Fruit fly (Drosophila melanogaster) whole organism, embryonic: Measurements from ENCODE around the gene VhaAC45RP.

Experiments
- Blimp-1 ChIP-seq: fragments of 200-800 bp; sonication (Bioruptor generic); optimal IDR thresholded peaks from 3 replicates; lab custom pipeline; 2018; ENCODE audit warnings: missing biosample characterization, missing genetic modification characterization, mild to moderate bottlenecking, moderate library complexity, missing genetic modification reagents
- CG1024 ChIP-seq: fragments of 200-800 bp; sonication (Bioruptor generic); IDR thresholded peaks from 2 replicates; pipeline ENCODE4 v1.3.6; 2022; ENCODE audit warnings: missing biosample characterization, missing genetic modification characterization
- CG10431 ChIP-seq: fragments of 200-800 bp; sonication (Bioruptor generic); optimal IDR thresholded peaks from 3 replicates; lab custom pipeline; 2018; ENCODE audit warnings: missing biosample characterization, mild to moderate bottlenecking, missing genetic modification characterization
- CG10543 ChIP-seq: fragments of 200-800 bp; sonication (Bioruptor generic); optimal IDR thresholded peaks from 3 replicates; lab custom pipeline; 2017; ENCODE audit warnings: missing biosample characterization, mild to moderate bottlenecking, missing genetic modification characterization, moderate library complexity
- CG12219 ChIP-seq: fragments of 200-800 bp; sonication (Bioruptor generic); optimal IDR thresholded peaks from 3 replicates; lab custom pipeline; 2018; ENCODE audit warnings: missing biosample characterization, mild to moderate bottlenecking, missing genetic modification characterization
- CG12659 ChIP-seq: fragments of 200-800 bp; sonication (Bioruptor generic); optimal IDR thresholded peaks from 3 replicates; lab custom pipeline; 2017; ENCODE audit warnings: mild to moderate bottlenecking, missing biosample characterization, missing genetic modification reagents, missing genetic modification characterization
- CG12769 ChIP-seq: fragments of 200-800 bp; sonication (Bioruptor generic); optimal IDR thresholded peaks from 2 replicates; lab custom pipeline; 2019; ENCODE audit warnings: missing biosample characterization, mild to moderate bottlenecking, missing genetic modification characterization, moderate library complexity
- CG14965 ChIP-seq: fragments of 200-800 bp; sonication (Bioruptor generic); optimal IDR thresholded peaks from 2 replicates; lab custom pipeline; 2016; ENCODE audit warnings: missing biosample characterization, missing genetic modification characterization, borderline replicate concordance
- CG15514 ChIP-seq: fragments of 200-800 bp; sonication (Bioruptor generic); optimal IDR thresholded peaks from 3 replicates; lab custom pipeline; 2017; ENCODE audit warnings: missing biosample characterization, missing genetic modification characterization, mild to moderate bottlenecking, moderate library complexity, missing genetic modification reagents
- CG16779 ChIP-seq: fragments of 200-800 bp; sonication (Bioruptor generic); IDR thresholded peaks from 2 replicates; pipeline ENCODE4 v1.3.6; 2022; ENCODE audit warnings: missing biosample characterization, missing genetic modification characterization
- CG16815 ChIP-seq: fragments of 200-800 bp; sonication (Bioruptor generic); optimal IDR thresholded peaks from 3 replicates; lab custom pipeline; 2017; ENCODE audit warnings: missing biosample characterization, mild to moderate bottlenecking, missing genetic modification characterization
- CG17912 ChIP-seq: fragments of 200-800 bp; sonication (Bioruptor generic); optimal IDR thresholded peaks from 2 replicates; lab custom pipeline; 2018; ENCODE audit warnings: missing biosample characterization, mild to moderate bottlenecking, missing genetic modification characterization
- CG18764 ChIP-seq: fragments of 200-800 bp; sonication (Bioruptor generic); optimal IDR thresholded peaks from 3 replicates; lab custom pipeline; 2016; ENCODE audit warnings: missing biosample characterization, missing genetic modification characterization
- CG2120 ChIP-seq: fragments of 200-800 bp; sonication (Bioruptor generic); optimal IDR thresholded peaks from 3 replicates; lab custom pipeline; 2016; ENCODE audit warnings: missing biosample characterization, missing genetic modification characterization
- CG2712 ChIP-seq: fragments of 200-800 bp; optimal IDR thresholded peaks from 3 replicates; lab custom pipeline; 2019; ENCODE audit warnings: missing biosample characterization, mild to moderate bottlenecking, missing genetic modification characterization, moderate library complexity
- CG2889 ChIP-seq: fragments of 200-800 bp; sonication (Bioruptor generic); IDR thresholded peaks from 3 replicates; pipeline ENCODE4 v1.3.6; 2022; ENCODE audit warnings: missing biosample characterization, missing genetic modification characterization
- CG30431 ChIP-seq: fragments of 200-800 bp; sonication (Bioruptor generic); optimal IDR thresholded peaks from 2 replicates; lab custom pipeline; 2017; ENCODE audit warnings: missing biosample characterization, missing genetic modification characterization
- CG4424 ChIP-seq: fragments of 200-800 bp; sonication (Bioruptor generic); optimal IDR thresholded peaks from 3 replicates; lab custom pipeline; 2016; ENCODE audit warnings: missing biosample characterization, missing genetic modification characterization
- CG7372 ChIP-seq: fragments of 200-800 bp; sonication (Bioruptor generic); IDR thresholded peaks from 2 replicates; pipeline ENCODE4 v1.3.6; 2022; ENCODE audit warnings: missing biosample characterization, missing genetic modification characterization
- CG8388 ChIP-seq: fragments of 200-800 bp; sonication (Bioruptor generic); optimal IDR thresholded peaks from 2 replicates; lab custom pipeline; 2019; ENCODE audit warnings: missing biosample characterization, mild to moderate bottlenecking, missing genetic modification characterization, moderate library complexity
- CG8765 ChIP-seq: fragments of 200-800 bp; sonication (Bioruptor generic); IDR thresholded peaks from 2 replicates; pipeline ENCODE4 v1.3.6; 2022; ENCODE audit warnings: missing biosample characterization, missing genetic modification characterization
- CG9215 ChIP-seq: fragments of 200-800 bp; sonication (Bioruptor generic); IDR thresholded peaks from 2 replicates; pipeline ENCODE4 v1.3.6; 2022; ENCODE audit warnings: missing biosample characterization, missing genetic modification characterization
- CG9876 ChIP-seq: fragments of 200-800 bp; sonication (Bioruptor generic); optimal IDR thresholded peaks from 2 replicates; lab custom pipeline; 2016; ENCODE audit warnings: missing biosample characterization, missing genetic modification characterization
- CkIIα-i1 ChIP-seq: fragments of 200-800 bp; sonication (Bioruptor generic); IDR thresholded peaks from 2 replicates; pipeline ENCODE4 v1.3.6; 2022; ENCODE audit warnings: missing biosample characterization, missing genetic modification characterization
- D19A ChIP-seq: fragments of 200-800 bp; optimal IDR thresholded peaks from 3 replicates; lab custom pipeline; 2019; ENCODE audit warnings: missing biosample characterization, mild to moderate bottlenecking, missing genetic modification characterization, moderate library complexity
- Dref ChIP-seq: fragments of 200-800 bp; sonication (Bioruptor generic); IDR thresholded peaks from 2 replicates; pipeline ENCODE4 v1.3.6; 2022; ENCODE audit warnings: missing biosample characterization, missing genetic modification characterization
- Hr51 ChIP-seq, 2 experiments: fragments of 200-800 bp; sonication (Bioruptor generic); optimal IDR thresholded peaks; 2 replicates in 1 of 2; 3 replicates in 1 of 2; lab custom pipeline; 2016 to 2018; ENCODE audit warnings: missing biosample characterization in 2 of 2, missing genetic modification characterization in 2 of 2, mild to moderate bottlenecking in 1 of 2, moderate library complexity in 1 of 2
- MESR4 ChIP-seq: fragments of 200-800 bp; sonication (Bioruptor generic); optimal IDR thresholded peaks from 2 replicates; lab custom pipeline; 2018; ENCODE audit warnings: missing biosample characterization, mild to moderate bottlenecking, missing genetic modification characterization, moderate library complexity
- Nf-YA ChIP-seq: fragments of 200-800 bp; sonication (Bioruptor generic); IDR thresholded peaks from 2 replicates; pipeline ENCODE4 v1.3.6; 2022; ENCODE audit warnings: missing biosample characterization, missing genetic modification characterization
- Nf-YB ChIP-seq: fragments of 200-800 bp; sonication (Bioruptor generic); optimal IDR thresholded peaks from 3 replicates; lab custom pipeline; 2019; ENCODE audit warnings: missing biosample characterization, mild to moderate bottlenecking, missing genetic modification characterization, moderate library complexity
- Optix ChIP-seq: fragments of 200-800 bp; sonication (Bioruptor generic); IDR thresholded peaks from 3 replicates; pipeline ENCODE4 v1.3.6; 2022; ENCODE audit warnings: missing biosample characterization, missing genetic modification characterization
- abd-A ChIP-seq: fragments of 200-800 bp; sonication (Bioruptor generic); optimal IDR thresholded peaks from 3 replicates; lab custom pipeline; 2019; ENCODE audit warnings: missing biosample characterization, mild to moderate bottlenecking, missing genetic modification characterization, moderate library complexity
- bigmax ChIP-seq: fragments of 200-800 bp; sonication (Bioruptor generic); optimal IDR thresholded peaks from 2 replicates; lab custom pipeline; 2018; ENCODE audit warnings: missing biosample characterization, mild to moderate bottlenecking, missing genetic modification characterization
- cas ChIP-seq: fragments of 200-800 bp; sonication (Bioruptor generic); IDR thresholded peaks from 2 replicates; pipeline ENCODE4 v1.3.6; 2022; ENCODE audit warnings: missing biosample characterization, missing genetic modification characterization
- crp ChIP-seq, 2 experiments: fragments of 200-800 bp; sonication (Bioruptor generic); optimal IDR thresholded peaks; 2 replicates in 1 of 2; 3 replicates in 1 of 2; lab custom pipeline; 2017; ENCODE audit warnings: missing biosample characterization in 2 of 2, missing genetic modification characterization in 2 of 2, mild to moderate bottlenecking in 1 of 2, moderate library complexity in 1 of 2
- grn ChIP-seq: fragments of 200-800 bp; sonication (Bioruptor generic); optimal IDR thresholded peaks from 3 replicates; lab custom pipeline; 2017; ENCODE audit warnings: missing biosample characterization, missing genetic modification characterization
- hbn ChIP-seq: fragments of 200-800 bp; sonication (Bioruptor generic); IDR thresholded peaks from 2 replicates; pipeline ENCODE4 v1.3.6; 2022; ENCODE audit warnings: missing biosample characterization, missing genetic modification characterization; ENCODE audit not compliant: partially characterized antibody
- hkb ChIP-seq, 2 experiments: fragments of 200-800 bp in 1 of 2; fragments of >200 bp in 1 of 2; sonication (Bioruptor generic) in 1 of 2; IDR thresholded peaks in 1 of 2; optimal IDR thresholded peaks in 1 of 2; 2 replicates each; pipeline versions ENCODE4 v1.3.6 to Lab custom; 2017 to 2022; ENCODE audit warnings: missing biosample characterization in 1 of 2, missing genetic modification characterization in 1 of 2
- lola ChIP-seq, 3 experiments: fragments of >200 bp in 2 of 3; fragments of 200-800 bp in 1 of 3; sonication (Bioruptor generic) in 1 of 3; optimal IDR thresholded peaks; 2 replicates each; lab custom pipeline; 2017 to 2019; ENCODE audit warnings: missing biosample characterization in 3 of 3, missing genetic modification characterization in 3 of 3, mild to moderate bottlenecking in 1 of 3, moderate library complexity in 1 of 3
- onecut ChIP-seq: fragments of 200-800 bp; sonication (Bioruptor generic); IDR thresholded peaks from 2 replicates; pipeline ENCODE4 v1.3.6; 2022; ENCODE audit warnings: missing biosample characterization, missing genetic modification characterization
- rib ChIP-seq: fragments of 200-800 bp; sonication (Bioruptor generic); IDR thresholded peaks from 2 replicates; pipeline ENCODE4 v1.3.6; 2022; ENCODE audit warnings: missing biosample characterization, missing genetic modification characterization
- ro ChIP-seq: fragments of 200-800 bp; sonication (Bioruptor generic); IDR thresholded peaks from 2 replicates; pipeline ENCODE4 v1.3.6; 2022; ENCODE audit warnings: missing biosample characterization, missing genetic modification characterization
- sens-2 ChIP-seq: fragments of 200-800 bp; sonication (Bioruptor generic); IDR thresholded peaks from 2 replicates; pipeline ENCODE4 v1.3.6; 2022; ENCODE audit warnings: missing biosample characterization, missing genetic modification characterization
- so ChIP-seq: fragments of 200-800 bp; sonication (Bioruptor generic); IDR thresholded peaks from 3 replicates; pipeline ENCODE4 v1.3.6; 2022; ENCODE audit warnings: missing biosample characterization, missing genetic modification characterization
- tap ChIP-seq: fragments of 200-800 bp; optimal IDR thresholded peaks from 3 replicates; lab custom pipeline; 2019; ENCODE audit warnings: missing biosample characterization, mild to moderate bottlenecking, missing genetic modification characterization, moderate library complexity
- ttk ChIP-seq: fragments of 200-800 bp; sonication (Bioruptor generic); IDR thresholded peaks from 2 replicates; pipeline ENCODE4 v2.1.2; 2022; ENCODE audit warnings: missing biosample characterization, missing genetic modification characterization
- z ChIP-seq: fragments of 200-800 bp; sonication (Bioruptor generic); IDR thresholded peaks from 3 replicates; pipeline ENCODE4 v1.3.6; 2022; ENCODE audit warnings: missing biosample characterization, missing genetic modification characterization
- zen ChIP-seq: fragments of 200-800 bp; sonication (Bioruptor generic); optimal IDR thresholded peaks from 3 replicates; lab custom pipeline; 2018; ENCODE audit warnings: missing biosample characterization, mild to moderate bottlenecking, missing genetic modification characterization, moderate library complexity
- zen2 ChIP-seq: fragments of 200-800 bp; sonication (Bioruptor generic); IDR thresholded peaks from 3 replicates; pipeline ENCODE4 v1.3.6; 2022; ENCODE audit warnings: missing biosample characterization, missing genetic modification characterization; ENCODE audit not compliant: partially characterized antibody

The VhaAC45RP gene

dm6 chr3R:30200091-30200698 is 34.0 kb upstream of the VhaAC45RP start (continued):
- no peak for TF ChIP-seq CG30431
- no peak for TF ChIP-seq abd-A (tag; lab: Kevin White, UChicago)
- TF ChIP-seq CG12219 (GFP tag; lab: Kevin White, UChicago), result peak; percentile 1
- peak; percentile 6 for TF ChIP-seq CG8388 (GFP tag; lab: Kevin White, UChicago)
- TF ChIP-seq ro, result no peak
- no peak for TF ChIP-seq CG8765
- TF ChIP-seq hbn (GFP tag; lab: Robert Waterston, UW), result no peak
- TF ChIP-seq CG10431 (GFP tag; lab: Kevin White, UChicago), result no peak
- TF ChIP-seq zen (tag; lab: Kevin White, UChicago), result no peak
- TF ChIP-seq Optix (GFP tag; lab: Robert Waterston, UW), result 0 out of 3 replicates have a peak, but pooled peaks have one; percentile 31
- TF ChIP-seq hkb (optimal IDR thresholded peaks at IDR 0.05; lab: Kevin White, UChicago), result no peak
- peak; percentile 29; the same call in 1 of the 2 replicates for TF ChIP-seq hkb (GFP tag; IDR thresholded peaks at IDR 0.05; lab: Robert Waterston, UW)
- peak in 1 of 2 experiments; percentile 42 for TF ChIP-seq Hr51 (GFP tag; optimal IDR thresholded peaks at IDR 0.05; lab: Kevin White, UChicago)
- TF ChIP-seq MESR4 (GFP tag; lab: Kevin White, UChicago), result no peak
- TF ChIP-seq D19A (tag; lab: Kevin White, UChicago), result peak; percentile 0
- no peak for TF ChIP-seq rib (GFP tag; lab: Robert Waterston, UW)
- TF ChIP-seq CG7372 (GFP tag; lab: Robert Waterston, UW), result no peak
- no peak for TF ChIP-seq ttk (GFP tag; lab: Robert Waterston, UW)
- TF ChIP-seq so, result no peak
- TF ChIP-seq cas, result no peak
- TF ChIP-seq Nf-YA, result no peak
- no peak for TF ChIP-seq CG17912 (GFP tag; lab: Kevin White, UChicago)
- TF ChIP-seq CG1024 (GFP tag; lab: Robert Waterston, UW), result no peak
- no peak for TF ChIP-seq zen2 (GFP tag; lab: Robert Waterston, UW)
- 0 out of 2 replicates have a peak, but pooled peaks have one; percentile 61 for TF ChIP-seq CG16779 (GFP tag; lab: Robert Waterston, UW)
- TF ChIP-seq Blimp-1, result peak; percentile 2
- no peak for TF ChIP-seq CG18764 (GFP tag; lab: Kevin White, UChicago)
- TF ChIP-seq CG2889 (GFP tag; lab: Robert Waterston, UW), result 0 out of 3 replicates have a peak, but pooled peaks have one; percentile 47
- TF ChIP-seq crp (GFP tag; optimal IDR thresholded peaks at IDR 0.05; lab: Kevin White, UChicago), result no peak
- TF ChIP-seq grn (GFP tag; lab: Kevin White, UChicago), result peak; percentile 7
- peak; percentile 6 for TF ChIP-seq CG15514 (GFP tag; lab: Kevin White, UChicago)
- TF ChIP-seq CG12769, result peak; percentile 96
- TF ChIP-seq sens-2, result no peak
- TF ChIP-seq CG9215 (GFP tag; lab: Robert Waterston, UW), result no peak
- TF ChIP-seq bigmax, result no peak
- peak; percentile 3 for TF ChIP-seq CG4424 (GFP tag; lab: Kevin White, UChicago)
- TF ChIP-seq CkIIα-i1 (GFP tag; lab: Robert Waterston, UW), result no peak
- no peak for TF ChIP-seq CG14965
- TF ChIP-seq onecut (GFP tag; lab: Robert Waterston, UW), result no peak
- TF ChIP-seq CG12659 (GFP tag; lab: Kevin White, UChicago), result no peak
- peak; percentile 52 for TF ChIP-seq CG10543
- TF ChIP-seq CG2120, result peak; percentile 55
- no peak for TF ChIP-seq z
- no peak for TF ChIP-seq CG2712 (tag; lab: Kevin White, UChicago)
- no peak for TF ChIP-seq Nf-YB (GFP tag; lab: Kevin White, UChicago)
- TF ChIP-seq Dref (GFP tag; lab: Robert Waterston, UW), result no peak
- TF ChIP-seq CG9876 (GFP tag; lab: Kevin White, UChicago), result no peak
- no peak for TF ChIP-seq tap (tag; lab: Kevin White, UChicago)
- no peak for TF ChIP-seq lola (GFP tag; optimal IDR thresholded peaks at IDR 0.05; lab: Kevin White, UChicago)
- TF ChIP-seq CG16815 (GFP tag; lab: Kevin White, UChicago), result no peak
